Worm (Caenorhabditis elegans): ENCODE results near the gene thn-1.

Gene thn-1

ce11 chrIV:12379784-12380183, at the start of gene thn-1:
TSS of gene thn-1 (plus strand) at chrIV:12380084.
- no peak for TF ChIP-seq lin-32 (GFP tag; optimal IDR thresholded peaks at IDR 0.05)
- TF ChIP-seq ceh-43 (GFP tag; optimal IDR thresholded peaks at IDR 0.05) = no peak
- TF ChIP-seq pha-4 (tag; optimal IDR thresholded peaks at IDR 0.05) = no peak
- TF ChIP-seq sptf-1 (tag; optimal IDR thresholded peaks at IDR 0.05) = no peak
- TF ChIP-seq zip-8 (tag; optimal IDR thresholded peaks at IDR 0.05) = no peak
- TF ChIP-seq bed-3 (GFP tag; optimal IDR thresholded peaks at IDR 0.05) = no peak
- TF ChIP-seq unc-62 (GFP tag; optimal IDR thresholded peaks at IDR 0.05) = no peak
- no peak for TF ChIP-seq ztf-11 (tag; optimal IDR thresholded peaks at IDR 0.05)
- TF ChIP-seq blmp-1 (tag; optimal IDR thresholded peaks at IDR 0.05) = no peak
- TF ChIP-seq nhr-2 (tag; optimal IDR thresholded peaks at IDR 0.05) = no peak
- TF ChIP-seq sem-2 (GFP tag; optimal IDR thresholded peaks at IDR 0.05) = no peak
- no peak for TF ChIP-seq ceh-39 (tag; optimal IDR thresholded peaks at IDR 0.05)
- no peak for TF ChIP-seq elt-3 (tag; optimal IDR thresholded peaks at IDR 0.05)
- no peak for TF ChIP-seq tbx-8 (GFP tag; optimal IDR thresholded peaks at IDR 0.05)
- no peak for TF ChIP-seq drap-1 (GFP tag; optimal IDR thresholded peaks at IDR 0.05)
- TF ChIP-seq mab-5 (tag; optimal IDR thresholded peaks at IDR 0.05) = no peak
- TF ChIP-seq nhr-12 (tag; optimal IDR thresholded peaks at IDR 0.05) = no peak
- TF ChIP-seq ham-2 (GFP tag; optimal IDR thresholded peaks at IDR 0.05) = no peak
- TF ChIP-seq unc-120 (tag; optimal IDR thresholded peaks at IDR 0.05; ENCODE audit: poor library complexity, severe bottlenecking) = no peak
- no peak for TF ChIP-seq mep-1 (tag; optimal IDR thresholded peaks at IDR 0.05)

ce11 chrIV:12330840-12331359, 49.0 kb upstream of the thn-1 start, which contains the start of gene ufd-1:
TSS of gene ufd-1 (minus strand) at chrIV:12330890.
- TF ChIP-seq snpc-4 (tag; optimal IDR thresholded peaks at IDR 0.05) (no peak), ces-1 (GFP tag; optimal IDR thresholded peaks at IDR 0.05) (no peak), blmp-1 (tag; optimal IDR thresholded peaks at IDR 0.05) (no peak), mep-1 (tag; optimal IDR thresholded peaks at IDR 0.05) (peak; percentile 8)

DNA sequence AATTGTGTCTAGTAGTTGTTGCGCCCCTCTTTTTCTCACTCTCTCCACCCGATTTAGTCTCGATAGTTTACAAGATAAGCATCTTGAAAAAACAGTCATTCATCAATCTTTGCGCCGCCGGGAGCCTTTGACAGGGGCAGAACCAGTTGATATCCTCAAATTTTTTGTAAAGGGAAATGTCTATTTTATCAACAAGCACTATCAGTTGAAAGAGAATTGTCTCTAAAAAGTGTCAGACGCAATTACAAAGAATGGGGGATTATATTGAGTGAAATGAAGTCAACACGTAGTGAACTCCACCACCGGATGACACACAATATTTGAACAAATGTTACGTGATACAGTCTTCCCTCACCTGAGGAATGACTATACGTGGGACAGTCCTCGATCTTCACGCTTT, 45.7 kb upstream of the thn-1 start:
- TF ChIP-seq mep-1 (tag; optimal IDR thresholded peaks at IDR 0.05) (no peak), cnd-1 (tag; optimal IDR thresholded peaks at IDR 0.05) (no peak), nhr-12 (tag; optimal IDR thresholded peaks at IDR 0.05) (no peak), lsy-2 (tag; optimal IDR thresholded peaks at IDR 0.05) (no peak), ztf-11 (tag; optimal IDR thresholded peaks at IDR 0.05) (no peak), ceh-39 (tag; optimal IDR thresholded peaks at IDR 0.05) (no peak), nhr-237 (tag; optimal IDR thresholded peaks at IDR 0.05) (no peak), zip-8 (tag; optimal IDR thresholded peaks at IDR 0.05) (no peak), mls-2 (tag; optimal IDR thresholded peaks at IDR 0.05) (no peak), hlh-1 (tag; optimal IDR thresholded peaks at IDR 0.05) (no peak), mab-5 (tag; optimal IDR thresholded peaks at IDR 0.05) (no peak), sem-2 (GFP tag; optimal IDR thresholded peaks at IDR 0.05) (no peak), ham-2 (GFP tag; optimal IDR thresholded peaks at IDR 0.05) (no peak), elt-1 (tag; optimal IDR thresholded peaks at IDR 0.05; ENCODE audit: borderline replicate concordance, insufficient read depth) (no peak)

DNA sequence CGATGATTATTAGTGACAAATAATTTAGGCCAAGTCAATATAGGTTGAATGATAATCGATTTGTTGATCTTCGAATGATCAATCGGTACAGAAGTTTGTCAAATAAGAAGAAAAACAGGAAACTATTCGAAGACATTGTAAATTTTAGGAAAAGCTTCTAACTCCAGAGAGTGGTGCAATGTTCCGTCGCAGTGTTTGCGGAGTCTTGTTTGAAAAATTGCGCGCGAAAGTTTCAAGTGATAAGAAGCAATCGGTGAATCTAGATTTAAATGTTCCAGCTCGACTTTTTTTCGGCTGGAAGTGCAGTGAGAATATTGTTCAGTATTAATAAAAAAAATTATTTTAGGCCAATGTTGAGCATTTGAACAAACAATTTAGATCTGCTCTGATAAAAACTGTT, 45.2 kb upstream of the thn-1 start:
- TF ChIP-seq M03D4.4 (tag; optimal IDR thresholded peaks at IDR 0.05) (no peak), zip-8 (tag; optimal IDR thresholded peaks at IDR 0.05) (no peak), unc-39 (tag; optimal IDR thresholded peaks at IDR 0.05) (no peak), unc-62 (GFP tag; optimal IDR thresholded peaks at IDR 0.05) (no peak), sptf-1 (tag; optimal IDR thresholded peaks at IDR 0.05) (no peak), ceh-83 (GFP tag; optimal IDR thresholded peaks at IDR 0.05) (no peak), hlh-1 (tag; optimal IDR thresholded peaks at IDR 0.05) (no peak), nhr-28 (tag; optimal IDR thresholded peaks at IDR 0.05) (no peak), sem-2 (GFP tag; optimal IDR thresholded peaks at IDR 0.05) (no peak), bed-3 (GFP tag; optimal IDR thresholded peaks at IDR 0.05) (no peak), unc-120 (tag; optimal IDR thresholded peaks at IDR 0.05; ENCODE audit: poor library complexity, severe bottlenecking) (no peak), lin-13 (tag; optimal IDR thresholded peaks at IDR 0.05) (no peak), mab-5 (tag; optimal IDR thresholded peaks at IDR 0.05) (no peak), ham-2 (GFP tag; optimal IDR thresholded peaks at IDR 0.05) (no peak), elt-1 (tag; optimal IDR thresholded peaks at IDR 0.05; ENCODE audit: borderline replicate concordance, insufficient read depth) (no peak), tbx-8 (GFP tag; optimal IDR thresholded peaks at IDR 0.05) (no peak), flh-1 (GFP tag; optimal IDR thresholded peaks at IDR 0.05) (no peak), pha-4 (tag; optimal IDR thresholded peaks at IDR 0.05) (no peak)
